Fruit fly (Drosophila melanogaster): ENCODE results near the gene CG33644.

The CG33644 gene

dm6 chr2L:13547738-13548726, 16.1 kb downstream of the CG33644 start (continued):
- TF ChIP-seq Abd-B (GFP tag; optimal IDR thresholded peaks at IDR 0.05) (peak; percentile 38), CG9215 (GFP tag; IDR thresholded peaks at IDR 0.05) (peak; percentile 55), CG42726 (GFP tag; IDR thresholded peaks at IDR 0.05; ENCODE audit: partially characterized antibody) (0 out of 2 replicates have a peak, but pooled peaks have one; percentile 4), CG11696 (GFP tag; IDR thresholded peaks at IDR 0.05) (no peak), CG34422 (GFP tag; IDR thresholded peaks at IDR 0.05) (peak; percentile 21; the same call in 1 of the 3 replicates), p53 (GFP tag; optimal IDR thresholded peaks at IDR 0.05) (no peak), phol (tag; optimal IDR thresholded peaks at IDR 0.05) (peak; percentile 49), D19B (GFP tag; optimal IDR thresholded peaks at IDR 0.05) (peak; percentile 20), MESR4 (GFP tag; optimal IDR thresholded peaks at IDR 0.05) (no peak), fu2 (GFP tag; optimal IDR thresholded peaks at IDR 0.05) (peak; percentile 57), CG8924 (tag; optimal IDR thresholded peaks at IDR 0.05) (peak; percentile 33), CG15514 (GFP tag; optimal IDR thresholded peaks at IDR 0.05) (peak; percentile 4), CG3838 (GFP tag; optimal IDR thresholded peaks at IDR 0.05) (no peak), CG12659 (GFP tag; optimal IDR thresholded peaks at IDR 0.05) (peak; percentile 10), bowl (GFP tag; IDR thresholded peaks at IDR 0.05) (no peak), CG10979 (tag; optimal IDR thresholded peaks at IDR 0.05) (peak; percentile 65), scrt (GFP tag; optimal IDR thresholded peaks at IDR 0.05) (peak; percentile 62), gcm2 (GFP tag; optimal IDR thresholded peaks at IDR 0.05) (no peak), shn (GFP tag; optimal IDR thresholded peaks at IDR 0.05) (no peak), CG2116 (GFP tag; optimal IDR thresholded peaks at IDR 0.05) (peak; percentile 12), dmrt11E (tag; optimal IDR thresholded peaks at IDR 0.05) (peak; percentile 58), Gsc (GFP tag; IDR thresholded peaks at IDR 0.05) (no peak), al (GFP tag; IDR thresholded peaks at IDR 0.05) (no peak), Atf-2 (GFP tag; optimal IDR thresholded peaks at IDR 0.05) (peak; percentile 39), Dp (GFP tag; optimal IDR thresholded peaks at IDR 0.05) (no peak), CG3847 (GFP tag; IDR thresholded peaks at IDR 0.05) (no peak), CG15011 (GFP tag; optimal IDR thresholded peaks at IDR 0.05) (peak; percentile 32), CG6654 (GFP tag; optimal IDR thresholded peaks at IDR 0.05) (no peak), Drgx (GFP tag; IDR thresholded peaks at IDR 0.05) (0 out of 2 replicates have a peak, but pooled peaks have one; percentile 12), Aef1 (GFP tag; IDR thresholded peaks at IDR 0.05) (peak; percentile 7; the same call in 1 of the 3 replicates), CG1832 (GFP tag; optimal IDR thresholded peaks at IDR 0.05) (peak; percentile 51), CG7357 (GFP tag; IDR thresholded peaks at IDR 0.05) (no peak), CG4424 (GFP tag; optimal IDR thresholded peaks at IDR 0.05) (peak; percentile 40), CG13424 (tag; optimal IDR thresholded peaks at IDR 0.05) (peak; percentile 32), hth (optimal IDR thresholded peaks at IDR 0.05) (no peak), Hr51 (GFP tag; optimal IDR thresholded peaks at IDR 0.05) (peak; percentile 36 to 56), Myb (GFP tag; optimal IDR thresholded peaks at IDR 0.05) (peak; percentile 26), Fer1 (GFP tag; optimal IDR thresholded peaks at IDR 0.05) (peak; percentile 11), CG16863 (GFP tag; optimal IDR thresholded peaks at IDR 0.05) (peak; percentile 38), tgo (GFP tag; IDR thresholded peaks at IDR 0.05) (no peak), CG11723 (GFP tag; optimal IDR thresholded peaks at IDR 0.05) (no peak), Neu2 (GFP tag; optimal IDR thresholded peaks at IDR 0.05; ENCODE audit: borderline replicate concordance) (no peak), danr (GFP tag; IDR thresholded peaks at IDR 0.05) (no peak), CG10431 (GFP tag; optimal IDR thresholded peaks at IDR 0.05) (no peak), tup (GFP tag; optimal IDR thresholded peaks at IDR 0.05) (no peak), chinmo (GFP tag; IDR thresholded peaks at IDR 0.05; ENCODE audit: partially characterized antibody) (peak; percentile 59; the same call in 1 of the 4 replicates), trh (GFP tag; optimal IDR thresholded peaks at IDR 0.05) (no peak), usp (GFP tag; optimal IDR thresholded peaks at IDR 0.05) (no peak)

Measured in whole organism, embryonic.